Worm (Caenorhabditis elegans) whole organism, midembryonic: ENCODE data around the gene T21C9.13.

ENCODE experiments used
- T22C8.4 ChIP-seq: fragments of 200-800 bp; sonication (Bioruptor generic); IDR thresholded peaks from 2 replicates; pipeline ENCODE4 v1.3.6; 2022; ENCODE audit warnings: missing genetic modification characterization, missing compliant biosample characterization
- cog-1 ChIP-seq: sonication (generic microtip); optimal IDR thresholded peaks from 2 replicates; lab custom pipeline; 2016; ENCODE audit warnings: missing genetic modification characterization, missing compliant biosample characterization
- flt-1 ChIP-seq: fragments of 200-800 bp; sonication (Bioruptor generic); IDR thresholded peaks from 2 replicates; pipeline ENCODE4 v1.3.6; 2022; ENCODE audit warnings: missing genetic modification characterization, missing compliant biosample characterization
- klf-2 ChIP-seq: fragments of 200-800 bp; sonication (Bioruptor generic); conservative IDR thresholded peaks from 2 replicates; pipeline ENCODE4 v1.3.6; 2022; ENCODE audit warnings: missing genetic modification reagents, missing genetic modification characterization, missing compliant biosample characterization
- med-1 ChIP-seq: sonication (generic microtip); optimal IDR thresholded peaks from 2 replicates; lab custom pipeline; 2017; ENCODE audit warnings: missing genetic modification characterization, mild to moderate bottlenecking, missing compliant biosample characterization, antibody characterized with exemption, missing genetic modification reagents; ENCODE audit not compliant: insufficient read depth
- ref-1 ChIP-seq: fragments of 200-800 bp; sonication (Bioruptor generic); conservative IDR thresholded peaks from 2 replicates; pipeline ENCODE4 v1.3.6; 2022; ENCODE audit warnings: missing genetic modification reagents, missing genetic modification characterization, missing compliant biosample characterization
- tab-1 ChIP-seq: fragments of 200-800 bp; sonication (Bioruptor generic); IDR thresholded peaks from 2 replicates; pipeline ENCODE4 v1.3.6; 2022; ENCODE audit warnings: missing genetic modification characterization, missing compliant biosample characterization
- ztf-23 ChIP-seq: fragments of 200-800 bp; sonication (Bioruptor generic); IDR thresholded peaks from 2 replicates; pipeline ENCODE4 v1.3.6; 2022; ENCODE audit warnings: missing genetic modification reagents, missing genetic modification characterization, missing compliant biosample characterization
- ztf-29 ChIP-seq: fragments of 200-800 bp; sonication (Bioruptor generic); IDR thresholded peaks from 2 replicates; pipeline ENCODE4 v1.3.6; 2022; ENCODE audit warnings: missing genetic modification reagents, missing genetic modification characterization, missing compliant biosample characterization

DNA sequence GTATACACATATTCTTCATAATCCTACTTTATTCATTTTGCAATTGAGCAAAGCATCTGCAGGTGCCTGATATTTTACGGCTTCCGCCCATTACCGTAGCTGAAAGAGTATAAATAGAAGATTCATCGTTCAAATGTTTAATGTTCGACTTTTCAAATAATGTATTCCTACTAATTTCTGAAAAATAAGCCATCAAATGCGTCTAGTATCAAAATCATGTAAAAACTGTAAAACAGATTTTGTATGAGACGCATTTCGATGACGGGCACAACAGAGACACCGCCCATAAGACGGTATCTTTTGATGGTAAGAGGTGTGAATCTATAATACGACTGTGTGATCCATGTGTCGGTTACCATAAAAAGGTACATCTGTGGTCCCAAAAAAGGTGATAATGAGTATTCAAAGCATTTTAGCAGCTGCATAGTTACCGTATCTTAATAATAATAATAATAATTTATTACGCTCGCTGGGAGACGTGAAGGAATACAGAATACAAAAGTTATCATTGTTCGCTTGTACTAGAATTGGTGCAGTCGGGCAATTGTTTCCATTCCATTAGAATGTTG lies 50.1 kb downstream of the T21C9.13 start, which contains the start of the genes C32C4.3 and C32C4.16:
- TF ChIP-seq flt-1, result no peak
- no peak for TF ChIP-seq ztf-23
- TF ChIP-seq ref-1 (GFP tag; lab: Robert Waterston, UW), result no peak
- no peak for TF ChIP-seq med-1 (GFP tag; lab: Kevin White, UChicago)
- TF ChIP-seq T22C8.4, result no peak
- TF ChIP-seq klf-2, result no peak
- no peak for TF ChIP-seq cog-1 (tag; lab: Kevin White, UChicago)
- TF ChIP-seq tab-1 (GFP tag; lab: Robert Waterston, UW), result no peak
- no peak for TF ChIP-seq ztf-29 (GFP tag; lab: Robert Waterston, UW)
